Fruit fly (Drosophila melanogaster) whole organism, embryonic: ENCODE data around the gene CG4291.

ENCODE experiments used
- Aef1 ChIP-seq: fragments of 200-800 bp; sonication (Bioruptor generic); IDR thresholded peaks from 3 replicates; pipeline ENCODE4 v1.3.6; 2022; ENCODE audit warnings: missing biosample characterization, missing genetic modification characterization
- Blimp-1 ChIP-seq: fragments of 200-800 bp; sonication (Bioruptor generic); optimal IDR thresholded peaks from 3 replicates; lab custom pipeline; 2018; ENCODE audit warnings: missing biosample characterization, missing genetic modification characterization, mild to moderate bottlenecking, moderate library complexity, missing genetic modification reagents
- CG10321 ChIP-seq: fragments of 200-800 bp; sonication (Bioruptor generic); IDR thresholded peaks from 2 replicates; pipeline ENCODE4 v1.3.6; 2022; ENCODE audit warnings: missing biosample characterization, missing genetic modification characterization
- CG11085 ChIP-seq: fragments of 200-800 bp; sonication (Bioruptor generic); IDR thresholded peaks from 2 replicates; pipeline ENCODE4 v1.3.6; 2022; ENCODE audit warnings: missing biosample characterization, missing genetic modification characterization
- CG11093 ChIP-seq: fragments of 200-800 bp; sonication (Bioruptor generic); IDR thresholded peaks from 3 replicates; pipeline ENCODE4 v1.3.6; 2022; ENCODE audit warnings: missing biosample characterization, missing genetic modification characterization
- CG12942 ChIP-seq: fragments of 200-800 bp; sonication (Bioruptor generic); optimal IDR thresholded peaks from 3 replicates; lab custom pipeline; 2016; ENCODE audit warnings: missing biosample characterization, missing genetic modification characterization
- CG14667 ChIP-seq: fragments of 200-800 bp; sonication (Bioruptor generic); IDR thresholded peaks from 2 replicates; pipeline ENCODE4 v1.3.6; 2022; ENCODE audit warnings: missing biosample characterization, missing genetic modification characterization
- CG15011 ChIP-seq: fragments of 200-800 bp; sonication (Bioruptor generic); optimal IDR thresholded peaks from 3 replicates; lab custom pipeline; 2018; ENCODE audit warnings: missing biosample characterization, mild to moderate bottlenecking, missing genetic modification characterization
- CG15073 ChIP-seq: fragments of 200-800 bp; sonication (Bioruptor generic); optimal IDR thresholded peaks from 2 replicates; lab custom pipeline; 2016; ENCODE audit warnings: missing biosample characterization, missing genetic modification characterization
- CG15479 ChIP-seq: fragments of 200-800 bp; sonication (Bioruptor generic); optimal IDR thresholded peaks from 3 replicates; lab custom pipeline; 2019; ENCODE audit warnings: missing biosample characterization, mild to moderate bottlenecking, missing genetic modification characterization, moderate library complexity
- CG15514 ChIP-seq: fragments of 200-800 bp; sonication (Bioruptor generic); optimal IDR thresholded peaks from 3 replicates; lab custom pipeline; 2017; ENCODE audit warnings: missing biosample characterization, missing genetic modification characterization, mild to moderate bottlenecking, moderate library complexity, missing genetic modification reagents
- CG18011 ChIP-seq: fragments of 200-800 bp; sonication (Bioruptor generic); optimal IDR thresholded peaks from 2 replicates; lab custom pipeline; 2017; ENCODE audit warnings: missing biosample characterization, missing genetic modification characterization, mild to moderate bottlenecking, moderate library complexity, missing genotype
- CG2120 ChIP-seq: fragments of 200-800 bp; sonication (Bioruptor generic); optimal IDR thresholded peaks from 3 replicates; lab custom pipeline; 2016; ENCODE audit warnings: missing biosample characterization, missing genetic modification characterization
- CG2889 ChIP-seq: fragments of 200-800 bp; sonication (Bioruptor generic); IDR thresholded peaks from 3 replicates; pipeline ENCODE4 v1.3.6; 2022; ENCODE audit warnings: missing biosample characterization, missing genetic modification characterization
- CG30403 ChIP-seq: fragments of 200-800 bp; sonication (Bioruptor generic); optimal IDR thresholded peaks from 3 replicates; lab custom pipeline; 2016; ENCODE audit warnings: missing biosample characterization, missing genetic modification characterization
- CG32532 ChIP-seq: fragments of 200-800 bp; sonication (Bioruptor generic); IDR thresholded peaks from 2 replicates; pipeline ENCODE4 v1.3.6; 2022; ENCODE audit warnings: missing biosample characterization, missing genetic modification characterization
- CG42726 ChIP-seq: fragments of 200-800 bp; sonication (Bioruptor generic); IDR thresholded peaks from 2 replicates; pipeline ENCODE4 v1.3.6; 2022; ENCODE audit warnings: missing biosample characterization, missing genetic modification characterization; ENCODE audit not compliant: partially characterized antibody
- CG4854 ChIP-seq: fragments of 200-800 bp; sonication (Bioruptor generic); optimal IDR thresholded peaks from 2 replicates; lab custom pipeline; 2016; ENCODE audit warnings: missing biosample characterization, missing genetic modification characterization, inconsistent platforms
- CG6854 ChIP-seq: fragments of 200-800 bp; sonication (Bioruptor generic); optimal IDR thresholded peaks from 3 replicates; lab custom pipeline; 2017; ENCODE audit warnings: missing biosample characterization, mild to moderate bottlenecking, missing genetic modification characterization
- CG7556 ChIP-seq: fragments of 200-800 bp; sonication (Bioruptor generic); optimal IDR thresholded peaks from 2 replicates; lab custom pipeline; 2017; ENCODE audit warnings: missing biosample characterization, mild to moderate bottlenecking, missing genetic modification characterization
- CG8478 ChIP-seq: fragments of >200 bp; optimal IDR thresholded peaks from 2 replicates; lab custom pipeline; 2018
- CG9932 ChIP-seq: fragments of 200-800 bp; sonication (Bioruptor generic); IDR thresholded peaks from 2 replicates; pipeline ENCODE4 v1.3.6; 2022; ENCODE audit warnings: missing biosample characterization, missing genetic modification characterization
- Dp ChIP-seq: fragments of 200-800 bp; sonication (Bioruptor generic); optimal IDR thresholded peaks from 2 replicates; lab custom pipeline; 2018; ENCODE audit warnings: missing biosample characterization, mild to moderate bottlenecking, missing genetic modification characterization, moderate library complexity
- Kr ChIP-seq: fragments of 200-800 bp; sonication (Bioruptor generic); optimal IDR thresholded peaks from 2 replicates; lab custom pipeline; 2017; ENCODE audit warnings: missing biosample characterization, mild to moderate bottlenecking, missing genetic modification characterization
- MBD-R2 ChIP-seq: fragments of 200-800 bp; sonication (Bioruptor generic); IDR thresholded peaks from 2 replicates; pipeline ENCODE4 v1.3.6; 2022; ENCODE audit warnings: missing biosample characterization, missing genetic modification characterization
- Myb ChIP-seq: fragments of 200-800 bp; sonication (Bioruptor generic); optimal IDR thresholded peaks from 2 replicates; lab custom pipeline; 2016; ENCODE audit warnings: missing biosample characterization, missing genetic modification characterization
- Rx ChIP-seq: fragments of 200-800 bp; sonication (Bioruptor generic); IDR thresholded peaks from 2 replicates; pipeline ENCODE4 v1.3.6; 2022; ENCODE audit warnings: missing biosample characterization, missing genetic modification characterization
- TFAM ChIP-seq: fragments of 200-800 bp; sonication (Bioruptor generic); optimal IDR thresholded peaks from 2 replicates; lab custom pipeline; 2017; ENCODE audit warnings: missing biosample characterization, missing genetic modification characterization, inconsistent platforms
- Trl ChIP-seq, 3 experiments: fragments of >200 bp in 2 of 3; fragments of 200-800 bp in 1 of 3; sonication (Bioruptor generic) in 1 of 3; optimal IDR thresholded peaks; 2 replicates in 1 of 3; 3 replicates in 2 of 3; lab custom pipeline; 2016 to 2017; ENCODE audit warnings: missing biosample characterization in 1 of 3, missing genetic modification characterization in 1 of 3
- bab2 ChIP-seq: fragments of 200-800 bp; sonication (Bioruptor generic); optimal IDR thresholded peaks from 2 replicates; lab custom pipeline; 2016; ENCODE audit warnings: missing biosample characterization, missing genetic modification characterization
- bbx ChIP-seq: fragments of 200-800 bp; sonication (Bioruptor generic); IDR thresholded peaks from 2 replicates; pipeline ENCODE4 v1.3.6; 2022; ENCODE audit warnings: missing biosample characterization, missing genetic modification characterization; ENCODE audit not compliant: partially characterized antibody
- crc ChIP-seq: fragments of 200-800 bp; sonication (Bioruptor generic); optimal IDR thresholded peaks from 2 replicates; lab custom pipeline; 2016; ENCODE audit warnings: missing biosample characterization, missing genetic modification characterization
- eve ChIP-seq, 2 experiments: fragments of >200 bp; optimal IDR thresholded peaks; 2 replicates each; lab custom pipeline; 2017; ENCODE audit warnings: missing biosample characterization in 2 of 2, missing genetic modification characterization in 2 of 2
- exex ChIP-seq: fragments of 200-800 bp; sonication (Bioruptor generic); optimal IDR thresholded peaks from 4 replicates; lab custom pipeline; 2018; ENCODE audit warnings: missing biosample characterization, mild to moderate bottlenecking, missing genetic modification characterization, moderate library complexity
- grau ChIP-seq: fragments of 200-800 bp; optimal IDR thresholded peaks from 3 replicates; lab custom pipeline; 2019; ENCODE audit warnings: missing biosample characterization, mild to moderate bottlenecking, missing genetic modification characterization, moderate library complexity
- hbn ChIP-seq: fragments of 200-800 bp; sonication (Bioruptor generic); IDR thresholded peaks from 2 replicates; pipeline ENCODE4 v1.3.6; 2022; ENCODE audit warnings: missing biosample characterization, missing genetic modification characterization; ENCODE audit not compliant: partially characterized antibody
- hkb ChIP-seq, 2 experiments: fragments of 200-800 bp in 1 of 2; fragments of >200 bp in 1 of 2; sonication (Bioruptor generic) in 1 of 2; IDR thresholded peaks in 1 of 2; optimal IDR thresholded peaks in 1 of 2; 2 replicates each; pipeline versions ENCODE4 v1.3.6 to Lab custom; 2017 to 2022; ENCODE audit warnings: missing biosample characterization in 1 of 2, missing genetic modification characterization in 1 of 2
- ind ChIP-seq: fragments of 200-800 bp; sonication (Bioruptor generic); optimal IDR thresholded peaks from 3 replicates; lab custom pipeline; 2016; ENCODE audit warnings: missing biosample characterization, missing genetic modification characterization
- knrl ChIP-seq: fragments of 200-800 bp; sonication (Bioruptor generic); IDR thresholded peaks from 3 replicates; pipeline ENCODE4 v1.3.6; 2022; ENCODE audit warnings: missing biosample characterization, missing genetic modification characterization; ENCODE audit not compliant: partially characterized antibody
- nmo ChIP-seq: fragments of 200-800 bp; sonication (Bioruptor generic); optimal IDR thresholded peaks from 2 replicates; lab custom pipeline; 2018; ENCODE audit warnings: missing biosample characterization, mild to moderate bottlenecking, missing genetic modification characterization, moderate library complexity
- pros ChIP-seq: fragments of 200-800 bp; sonication (Bioruptor generic); optimal IDR thresholded peaks from 3 replicates; lab custom pipeline; 2019; ENCODE audit warnings: missing biosample characterization, mild to moderate bottlenecking, missing genetic modification characterization, moderate library complexity
- ranshi ChIP-seq: fragments of 200-800 bp; sonication (Bioruptor generic); IDR thresholded peaks from 2 replicates; pipeline ENCODE4 v1.3.6; 2022; ENCODE audit warnings: missing biosample characterization, missing genetic modification characterization
- rib ChIP-seq: fragments of 200-800 bp; sonication (Bioruptor generic); IDR thresholded peaks from 2 replicates; pipeline ENCODE4 v1.3.6; 2022; ENCODE audit warnings: missing biosample characterization, missing genetic modification characterization
- ssp ChIP-seq: fragments of 200-800 bp; sonication (Bioruptor generic); IDR thresholded peaks from 2 replicates; pipeline ENCODE4 v1.3.6; 2022; ENCODE audit warnings: missing biosample characterization, missing genetic modification characterization
- tll ChIP-seq, 2 experiments: fragments of 200-800 bp in 1 of 2; fragments of >200 bp in 1 of 2; sonication (Bioruptor generic) in 1 of 2; optimal IDR thresholded peaks; 2 replicates each; lab custom pipeline; 2017 to 2019; ENCODE audit warnings: missing biosample characterization in 2 of 2, missing genetic modification characterization in 2 of 2, mild to moderate bottlenecking in 1 of 2, moderate library complexity in 1 of 2
- trh ChIP-seq: fragments of 200-800 bp; sonication (Bioruptor generic); optimal IDR thresholded peaks from 2 replicates; lab custom pipeline; 2016; ENCODE audit warnings: missing biosample characterization, missing genetic modification characterization
- twi ChIP-seq: fragments of 200-800 bp; optimal IDR thresholded peaks from 2 replicates; lab custom pipeline; 2019; ENCODE audit warnings: missing biosample characterization, mild to moderate bottlenecking, missing genetic modification characterization, moderate library complexity
- wek ChIP-seq: fragments of 200-800 bp; sonication (Bioruptor generic); optimal IDR thresholded peaks from 3 replicates; lab custom pipeline; 2018; ENCODE audit warnings: missing biosample characterization, mild to moderate bottlenecking, missing genetic modification characterization, moderate library complexity
- zen ChIP-seq: fragments of 200-800 bp; sonication (Bioruptor generic); optimal IDR thresholded peaks from 3 replicates; lab custom pipeline; 2018; ENCODE audit warnings: missing biosample characterization, mild to moderate bottlenecking, missing genetic modification characterization, moderate library complexity
- zfh1 ChIP-seq: fragments of 200-800 bp; sonication (Bioruptor generic); IDR thresholded peaks from 3 replicates; pipeline ENCODE4 v1.3.6; 2022; ENCODE audit warnings: missing biosample characterization, missing genetic modification characterization

The CG4291 gene

dm6 chr2L:869497-870040, 17.0 kb upstream of the CG4291 start, which contains the start of gene dbe (continued):
- TF ChIP-seq CG15011 (GFP tag; lab: Kevin White, UChicago) = no peak
- TF ChIP-seq CG12942 (GFP tag; lab: Kevin White, UChicago) = no peak
- TF ChIP-seq Trl (optimal IDR thresholded peaks at IDR 0.05; lab: Kevin White, UChicago) = no peak
- TF ChIP-seq Trl (GFP tag; optimal IDR thresholded peaks at IDR 0.05; lab: Kevin White, UChicago) = no peak
- no peak for TF ChIP-seq tll (GFP tag; optimal IDR thresholded peaks at IDR 0.05; lab: Kevin White, UChicago)
- no peak for TF ChIP-seq CG18011 (GFP tag; lab: Kevin White, UChicago)
- TF ChIP-seq trh (GFP tag; lab: Kevin White, UChicago) = no peak
- no peak for TF ChIP-seq CG6854 (GFP tag; lab: Kevin White, UChicago)
- peak; percentile 22 for TF ChIP-seq CG30403
- no peak for TF ChIP-seq Kr
- TF ChIP-seq bab2 (GFP tag; lab: Kevin White, UChicago) = no peak
- TF ChIP-seq CG11093 (GFP tag; lab: Robert Waterston, UW) = no peak
- no peak for TF ChIP-seq CG11085 (GFP tag; lab: Robert Waterston, UW)
- TF ChIP-seq hbn = no peak
- TF ChIP-seq Myb = no peak
- no peak for TF ChIP-seq Blimp-1 (GFP tag; lab: Kevin White, UChicago)
- TF ChIP-seq eve (GFP tag; optimal IDR thresholded peaks at IDR 0.05; lab: Kevin White, UChicago) = no peak
- no peak for TF ChIP-seq crc (GFP tag; lab: Kevin White, UChicago)
- TF ChIP-seq CG9932 = peak; percentile 58
- no peak for TF ChIP-seq twi
- no peak for TF ChIP-seq CG7556 (GFP tag; lab: Kevin White, UChicago)
- TF ChIP-seq ranshi = no peak
- no peak for TF ChIP-seq exex (tag; lab: Kevin White, UChicago)
- no peak for TF ChIP-seq zen (tag; lab: Kevin White, UChicago)
- no peak for TF ChIP-seq CG15073
- no peak for TF ChIP-seq CG2889 (GFP tag; lab: Robert Waterston, UW)
- TF ChIP-seq ind (GFP tag; lab: Kevin White, UChicago) = peak; percentile 36
- TF ChIP-seq Aef1 (GFP tag; lab: Robert Waterston, UW) = no peak
- TF ChIP-seq CG32532 (GFP tag; lab: Robert Waterston, UW) = 0 out of 2 replicates have a peak, but pooled peaks have one; percentile 18
- no peak for TF ChIP-seq CG15479 (GFP tag; lab: Kevin White, UChicago)
- no peak for TF ChIP-seq zfh1 (GFP tag; lab: Robert Waterston, UW)
- no peak for TF ChIP-seq wek (GFP tag; lab: Kevin White, UChicago)
- TF ChIP-seq CG42726 = no peak
- TF ChIP-seq ssp (GFP tag; lab: Robert Waterston, UW) = no peak
- no peak for TF ChIP-seq nmo
- TF ChIP-seq hkb (optimal IDR thresholded peaks at IDR 0.05; lab: Kevin White, UChicago) = no peak
- TF ChIP-seq hkb (GFP tag; IDR thresholded peaks at IDR 0.05; lab: Robert Waterston, UW) = no peak
- no peak for TF ChIP-seq pros (GFP tag; lab: Kevin White, UChicago)
- TF ChIP-seq knrl = no peak
- no peak for TF ChIP-seq CG14667 (GFP tag; lab: Robert Waterston, UW)
- peak; percentile 37 for TF ChIP-seq grau (tag; lab: Kevin White, UChicago)
- TF ChIP-seq TFAM (GFP tag; lab: Kevin White, UChicago) = no peak
- no peak for TF ChIP-seq CG10321 (GFP tag; lab: Robert Waterston, UW)
- TF ChIP-seq CG15514 (GFP tag; lab: Kevin White, UChicago) = peak; percentile 6
- no peak for TF ChIP-seq CG8478 (lab: Kevin White, UChicago)
- no peak for TF ChIP-seq CG4854 (GFP tag; lab: Kevin White, UChicago)
- no peak for TF ChIP-seq rib (GFP tag; lab: Robert Waterston, UW)
- no peak for TF ChIP-seq Rx (GFP tag; lab: Robert Waterston, UW)
- peak; percentile 77 for TF ChIP-seq MBD-R2
- TF ChIP-seq Dp = no peak
- TF ChIP-seq CG2120 = peak; percentile 22
- 0 out of 2 replicates have a peak, but pooled peaks have one; percentile 26 for TF ChIP-seq bbx (GFP tag; lab: Robert Waterston, UW)
